Fruit fly (Drosophila melanogaster): Measurements from ENCODE around the gene CG43229.

- no peak for TF ChIP-seq usp (GFP tag; optimal IDR thresholded peaks at IDR 0.05)
- no peak for TF ChIP-seq CG8478 (optimal IDR thresholded peaks at IDR 0.05)
- no peak for TF ChIP-seq EcR (GFP tag; optimal IDR thresholded peaks at IDR 0.05)
These were observed 39.0 kb downstream of the CG43229 start, which contains the start of gene Frq2 for dm6 chrX:18177312-18177711.

Measured in whole organism.